Fruit fly (Drosophila melanogaster): Measurements from ENCODE around the gene Ube4A.

Ube4A gene

dm6 chr2L:6612477-6613004 lies 45.8 kb upstream of the Ube4A start:
- TF ChIP-seq Vsx1 (GFP tag; optimal IDR thresholded peaks at IDR 0.05) = peak; percentile 100
- 0 out of 3 replicates have a peak, but pooled peaks have one; percentile 17 for TF ChIP-seq CG14860 (GFP tag; IDR thresholded peaks at IDR 0.05; ENCODE audit: partially characterized antibody)
- peak; percentile 97 for TF ChIP-seq CG8359 (GFP tag; optimal IDR thresholded peaks at IDR 0.05; ENCODE audit: borderline replicate concordance)
- TF ChIP-seq CG10274 (GFP tag; optimal IDR thresholded peaks at IDR 0.05) = peak; percentile 98
- peak; percentile 99 for TF ChIP-seq CG6254 (GFP tag; optimal IDR thresholded peaks at IDR 0.05)
- peak; percentile 100 for TF ChIP-seq dysf (GFP tag; IDR thresholded peaks at IDR 0.05)
- peak; percentile 100 for TF ChIP-seq exex (tag; optimal IDR thresholded peaks at IDR 0.05)
- no peak for TF ChIP-seq hb (GFP tag; IDR thresholded peaks at IDR 0.05; ENCODE audit: partially characterized antibody)
- peak; percentile 100 for TF ChIP-seq Nf-YA (GFP tag; IDR thresholded peaks at IDR 0.05)
- TF ChIP-seq CG15479 (GFP tag; optimal IDR thresholded peaks at IDR 0.05) = peak; percentile 81
- TF ChIP-seq CG16813 (GFP tag; IDR thresholded peaks at IDR 0.05; ENCODE audit: partially characterized antibody) = no peak
- TF ChIP-seq hkb (optimal IDR thresholded peaks at IDR 0.05) = no peak
- peak; percentile 100 for TF ChIP-seq hkb (GFP tag; IDR thresholded peaks at IDR 0.05)
- peak; percentile 100 for TF ChIP-seq CG1233 (GFP tag; optimal IDR thresholded peaks at IDR 0.05)
- TF ChIP-seq Fer3 (tag; optimal IDR thresholded peaks at IDR 0.05) = peak; percentile 100
- TF ChIP-seq fd64A (GFP tag; optimal IDR thresholded peaks at IDR 0.05) = peak; percentile 100
- TF ChIP-seq CG11247 (GFP tag; IDR thresholded peaks at IDR 0.05) = peak; percentile 100
- TF ChIP-seq CG13775 (GFP tag; optimal IDR thresholded peaks at IDR 0.05) = peak; percentile 100
- peak; percentile 100 for TF ChIP-seq CG4424 (GFP tag; optimal IDR thresholded peaks at IDR 0.05)
- peak; percentile 56 for TF ChIP-seq CG1832 (GFP tag; optimal IDR thresholded peaks at IDR 0.05)
- peak; percentile 99 for TF ChIP-seq CG7357 (GFP tag; IDR thresholded peaks at IDR 0.05)
- TF ChIP-seq ara (GFP tag; IDR thresholded peaks at IDR 0.05) = peak; percentile 100
- peak; percentile 100 for TF ChIP-seq CG3847 (GFP tag; IDR thresholded peaks at IDR 0.05)
- TF ChIP-seq Kr (GFP tag; optimal IDR thresholded peaks at IDR 0.05) = peak; percentile 96
- peak; percentile 94 for TF ChIP-seq CG7745 (tag; optimal IDR thresholded peaks at IDR 0.05)
- peak; percentile 100 for TF ChIP-seq CG1529 (GFP tag; optimal IDR thresholded peaks at IDR 0.05)
- peak; percentile 100 for TF ChIP-seq CG16863 (GFP tag; optimal IDR thresholded peaks at IDR 0.05)
- peak; percentile 100 for TF ChIP-seq CG6854 (GFP tag; optimal IDR thresholded peaks at IDR 0.05)
- TF ChIP-seq zf30C (GFP tag; optimal IDR thresholded peaks at IDR 0.05) = peak; percentile 100
- peak; percentile 100 for TF ChIP-seq ttk (GFP tag; IDR thresholded peaks at IDR 0.05)
- TF ChIP-seq caup (GFP tag; optimal IDR thresholded peaks at IDR 0.05; ENCODE audit: severe bottlenecking) = peak; percentile 100
- peak; percentile 100 for TF ChIP-seq CG2202 (tag; optimal IDR thresholded peaks at IDR 0.05)
- peak; percentile 100 for TF ChIP-seq GATAe (GFP tag; conservative IDR thresholded peaks at IDR 0.05)
- peak; percentile 43 to 100 for TF ChIP-seq eve (GFP tag; optimal IDR thresholded peaks at IDR 0.05)
- TF ChIP-seq Dbx (GFP tag; IDR thresholded peaks at IDR 0.05) = peak; percentile 100
- peak; percentile 100 for TF ChIP-seq CG32767 (GFP tag; IDR thresholded peaks at IDR 0.05)
- TF ChIP-seq pzg (GFP tag; optimal IDR thresholded peaks at IDR 0.05) = peak; percentile 78
- TF ChIP-seq lbe (GFP tag; optimal IDR thresholded peaks at IDR 0.05) = peak; percentile 100
- TF ChIP-seq Asciz (GFP tag; optimal IDR thresholded peaks at IDR 0.05) = peak; percentile 100
- TF ChIP-seq hbn (GFP tag; IDR thresholded peaks at IDR 0.05; ENCODE audit: partially characterized antibody) = no peak
- TF ChIP-seq CG1647 (GFP tag; optimal IDR thresholded peaks at IDR 0.05) = peak; percentile 100
- TF ChIP-seq ase (GFP tag; IDR thresholded peaks at IDR 0.05) = peak; percentile 100
- peak; percentile 100 for TF ChIP-seq Ssrp (tag; optimal IDR thresholded peaks at IDR 0.05)
- peak; percentile 100 for TF ChIP-seq disco-r (GFP tag; optimal IDR thresholded peaks at IDR 0.05)
- TF ChIP-seq Doc3 (GFP tag; IDR thresholded peaks at IDR 0.05; ENCODE audit: partially characterized antibody) = no peak
- peak; percentile 100 for TF ChIP-seq CG7372 (GFP tag; IDR thresholded peaks at IDR 0.05)
- TF ChIP-seq salm (tag; optimal IDR thresholded peaks at IDR 0.05) = peak; percentile 100
- peak; percentile 100 for TF ChIP-seq Blimp-1 (GFP tag; optimal IDR thresholded peaks at IDR 0.05)
- TF ChIP-seq CG17829 (tag; optimal IDR thresholded peaks at IDR 0.05) = peak; percentile 100
